Worm (Caenorhabditis elegans) whole organism, L1 larva: ENCODE results near the gene vps-24.

Source experiments
- ama-1 ChIP-seq: fragments of 150-350 bp; optimal IDR thresholded peaks from 2 replicates; lab custom pipeline; 2014
- tlp-1 ChIP-seq: fragments of 150-350 bp; optimal IDR thresholded peaks from 2 replicates; lab custom pipeline; 2014; ENCODE audit warnings: missing biosample characterization, missing genetic modification characterization

- TF ChIP-seq ama-1 (lab: Kevin White, UChicago) (no peak), tlp-1 (tag; lab: Kevin White, UChicago) (no peak)
Measured at ce11 chrII:4993530-4994192, at the start of gene vps-24, which contains the start of gene eif-1.
